Worm (Caenorhabditis elegans) whole organism, midembryonic: ENCODE results near the gene ztf-22.

Experiments
- cog-1 ChIP-seq: sonication (generic microtip); optimal IDR thresholded peaks from 2 replicates; lab custom pipeline; 2016; ENCODE audit warnings: missing genetic modification characterization, missing compliant biosample characterization
- flt-1 ChIP-seq: fragments of 200-800 bp; sonication (Bioruptor generic); IDR thresholded peaks from 2 replicates; pipeline ENCODE4 v1.3.6; 2022; ENCODE audit warnings: missing genetic modification characterization, missing compliant biosample characterization
- klf-2 ChIP-seq: fragments of 200-800 bp; sonication (Bioruptor generic); conservative IDR thresholded peaks from 2 replicates; pipeline ENCODE4 v1.3.6; 2022; ENCODE audit warnings: missing genetic modification reagents, missing genetic modification characterization, missing compliant biosample characterization
- med-1 ChIP-seq: sonication (generic microtip); optimal IDR thresholded peaks from 2 replicates; lab custom pipeline; 2017; ENCODE audit warnings: missing genetic modification characterization, mild to moderate bottlenecking, missing compliant biosample characterization, antibody characterized with exemption, missing genetic modification reagents; ENCODE audit not compliant: insufficient read depth
- ref-1 ChIP-seq: fragments of 200-800 bp; sonication (Bioruptor generic); conservative IDR thresholded peaks from 2 replicates; pipeline ENCODE4 v1.3.6; 2022; ENCODE audit warnings: missing genetic modification reagents, missing genetic modification characterization, missing compliant biosample characterization
- tab-1 ChIP-seq: fragments of 200-800 bp; sonication (Bioruptor generic); IDR thresholded peaks from 2 replicates; pipeline ENCODE4 v1.3.6; 2022; ENCODE audit warnings: missing genetic modification characterization, missing compliant biosample characterization
- ztf-29 ChIP-seq: fragments of 200-800 bp; sonication (Bioruptor generic); IDR thresholded peaks from 2 replicates; pipeline ENCODE4 v1.3.6; 2022; ENCODE audit warnings: missing genetic modification reagents, missing genetic modification characterization, missing compliant biosample characterization

DNA sequence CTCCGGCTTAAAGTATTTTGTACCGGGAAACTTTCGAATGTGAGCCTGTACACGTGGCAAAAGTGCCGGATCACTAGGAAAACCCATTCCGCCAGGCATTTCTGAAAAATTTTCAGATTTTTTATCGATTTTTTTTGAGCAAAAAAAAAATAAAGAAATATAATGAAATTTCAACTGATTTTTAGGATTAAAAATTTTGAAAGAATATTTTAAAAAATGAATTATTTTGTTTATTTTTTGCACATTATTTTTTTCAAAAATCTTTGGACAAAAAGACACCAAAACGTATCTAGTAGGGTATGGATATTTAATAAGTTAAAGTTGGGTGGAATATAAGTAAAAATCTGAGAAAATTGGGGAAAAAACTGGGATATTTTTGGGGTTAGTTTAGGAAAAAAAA, 35.2 kb upstream of the ztf-22 start, which contains the start of gene mac-1:
- TF ChIP-seq ref-1 (GFP tag; lab: Robert Waterston, UW), result no peak
- TF ChIP-seq flt-1, result no peak
- TF ChIP-seq ztf-29 (GFP tag; lab: Robert Waterston, UW), result no peak
- TF ChIP-seq cog-1 (tag; lab: Kevin White, UChicago), result no peak
- no peak for TF ChIP-seq tab-1 (GFP tag; lab: Robert Waterston, UW)
- no peak for TF ChIP-seq med-1 (GFP tag; lab: Kevin White, UChicago)
- TF ChIP-seq klf-2, result no peak
